Worm (Caenorhabditis elegans) whole organism, L1 larva: Measurements from ENCODE around the gene Y39A1A.16.

Source experiments
- mab-9 ChIP-seq: fragments of 200-800 bp; sonication (Bioruptor generic); IDR thresholded peaks from 2 replicates; pipeline ENCODE4 v1.3.6; 2022; ENCODE audit warnings: missing genetic modification reagents, missing genetic modification characterization, missing compliant biosample characterization
- mdl-1 ChIP-seq, 2 experiments: fragments of 150-350 bp; optimal IDR thresholded peaks; 2 replicates each; lab custom pipeline; 2014 to 2017; ENCODE audit warnings: missing biosample characterization in 2 of 2, missing genetic modification characterization in 2 of 2, inconsistent platforms in 1 of 2
- nhr-237 ChIP-seq: fragments of 150-350 bp; optimal IDR thresholded peaks from 2 replicates; lab custom pipeline; 2014; ENCODE audit warnings: missing biosample characterization, missing genetic modification characterization
- pax-3 ChIP-seq: fragments of 200-800 bp; sonication (Bioruptor generic); optimal IDR thresholded peaks from 2 replicates; lab custom pipeline; 2018; ENCODE audit warnings: mild to moderate bottlenecking, missing genetic modification characterization, moderate library complexity, missing compliant biosample characterization
- tbx-2 ChIP-seq: sonication (generic microtip); optimal IDR thresholded peaks from 2 replicates; lab custom pipeline; 2016; ENCODE audit warnings: missing genetic modification characterization, missing compliant biosample characterization
- unc-98 ChIP-seq: fragments of 200-800 bp; sonication (Bioruptor generic); IDR thresholded peaks from 2 replicates; pipeline ENCODE4 v1.3.6; 2022; ENCODE audit warnings: missing genetic modification characterization, missing compliant biosample characterization

ce11 chrIII:10709676-10710075, 30.6 kb downstream of the Y39A1A.16 start:
- no peak for TF ChIP-seq mdl-1 (tag; optimal IDR thresholded peaks at IDR 0.05; lab: Kevin White, UChicago)
- no peak for TF ChIP-seq nhr-237
- no peak for TF ChIP-seq tbx-2 (tag; lab: Kevin White, UChicago)
- no peak for TF ChIP-seq unc-98 (GFP tag; lab: Robert Waterston, UW)
- TF ChIP-seq mab-9 (GFP tag; lab: Robert Waterston, UW) = no peak
- no peak for TF ChIP-seq pax-3 (tag; lab: Kevin White, UChicago)
